Worm (Caenorhabditis elegans): ENCODE data around the gene tag-329.

ce11 chrV:9549459-9549858 lies 14.7 kb downstream of the tag-329 start, which contains the start of gene nstp-10:
- TF ChIP-seq blmp-1 (tag; optimal IDR thresholded peaks at IDR 0.05) (no peak), lsy-2 (tag; optimal IDR thresholded peaks at IDR 0.05) (peak; percentile 84), nhr-76 (tag; optimal IDR thresholded peaks at IDR 0.05) (no peak), nhr-2 (tag; optimal IDR thresholded peaks at IDR 0.05) (no peak), lin-32 (GFP tag; optimal IDR thresholded peaks at IDR 0.05) (no peak), nhr-28 (tag; optimal IDR thresholded peaks at IDR 0.05) (no peak), ztf-11 (tag; optimal IDR thresholded peaks at IDR 0.05) (no peak), unc-39 (tag; optimal IDR thresholded peaks at IDR 0.05) (no peak), sem-2 (GFP tag; optimal IDR thresholded peaks at IDR 0.05) (no peak), elt-3 (tag; optimal IDR thresholded peaks at IDR 0.05) (no peak), elt-1 (tag; optimal IDR thresholded peaks at IDR 0.05; ENCODE audit: borderline replicate concordance, insufficient read depth) (no peak), bed-3 (GFP tag; optimal IDR thresholded peaks at IDR 0.05) (no peak), snpc-4 (tag; optimal IDR thresholded peaks at IDR 0.05) (no peak)

Measured in whole organism, mixed stage, embryonic.